Worm (Caenorhabditis elegans) whole organism, late embryonic: ENCODE data around the gene K05F6.12.

Experiments used
- C38D4.7 ChIP-seq: fragments of 200-800 bp; sonication (Bioruptor generic); optimal IDR thresholded peaks from 2 replicates; lab custom pipeline; 2018; ENCODE audit warnings: mild to moderate bottlenecking, missing genetic modification characterization, moderate library complexity, missing compliant biosample characterization
- T23F11.4 ChIP-seq: fragments of 200-800 bp; sonication (Bioruptor generic); optimal IDR thresholded peaks from 2 replicates; lab custom pipeline; 2018; ENCODE audit warnings: mild to moderate bottlenecking, missing genetic modification characterization, missing compliant biosample characterization
- ahr-1 ChIP-seq: sonication (generic microtip); optimal IDR thresholded peaks from 2 replicates; lab custom pipeline; 2016; ENCODE audit warnings: missing genetic modification characterization, missing compliant biosample characterization
- ama-1 ChIP-seq: fragments of 150-350 bp; optimal IDR thresholded peaks from 2 replicates; lab custom pipeline; 2014
- ets-4 ChIP-seq: sonication (generic microtip); optimal IDR thresholded peaks from 2 replicates; lab custom pipeline; 2016; ENCODE audit warnings: missing genetic modification characterization, missing compliant biosample characterization
- fkh-10 ChIP-seq: fragments of 150-350 bp; optimal IDR thresholded peaks from 2 replicates; lab custom pipeline; 2014; ENCODE audit warnings: missing biosample characterization, missing genetic modification reagents, missing genetic modification characterization
- hlh-8 ChIP-seq: sonication (generic microtip); optimal IDR thresholded peaks from 2 replicates; lab custom pipeline; 2016; ENCODE audit warnings: missing genotype, missing genetic modification characterization, missing compliant biosample characterization
- lin-11 ChIP-seq: fragments of 200-800 bp; sonication (Bioruptor generic); optimal IDR thresholded peaks from 2 replicates; lab custom pipeline; 2018; ENCODE audit warnings: mild to moderate bottlenecking, missing genetic modification characterization, missing compliant biosample characterization
- nfya-1 ChIP-seq: sonication (generic microtip); optimal IDR thresholded peaks from 2 replicates; lab custom pipeline; 2017; ENCODE audit warnings: missing genetic modification characterization, mild to moderate bottlenecking, missing compliant biosample characterization, antibody characterized with exemption, moderate library complexity
- pag-3 ChIP-seq: sonication (generic microtip); optimal IDR thresholded peaks from 2 replicates; lab custom pipeline; 2016; ENCODE audit warnings: missing compliant biosample characterization, missing genetic modification characterization, borderline replicate concordance
- pat-9 ChIP-seq: fragments of 200-800 bp; sonication (Bioruptor generic); optimal IDR thresholded peaks from 2 replicates; lab custom pipeline; 2018; ENCODE audit warnings: mild to moderate bottlenecking, missing genetic modification characterization, moderate library complexity, missing compliant biosample characterization
- pax-1 ChIP-seq: fragments of 150-350 bp; optimal IDR thresholded peaks from 2 replicates; lab custom pipeline; 2014; ENCODE audit warnings: missing biosample characterization, missing genetic modification characterization
- pros-1 ChIP-seq: fragments of 150-350 bp; optimal IDR thresholded peaks from 2 replicates; lab custom pipeline; 2014; ENCODE audit warnings: missing biosample characterization, missing genetic modification reagents, missing genetic modification characterization
- sox-2 ChIP-seq: fragments of 200-800 bp; sonication (Bioruptor generic); IDR thresholded peaks from 2 replicates; pipeline ENCODE4 v1.3.6; 2022; ENCODE audit warnings: missing genetic modification reagents, missing genetic modification characterization, missing compliant biosample characterization
- syd-9 ChIP-seq: sonication (generic microtip); optimal IDR thresholded peaks from 2 replicates; lab custom pipeline; 2016; ENCODE audit warnings: mild to moderate bottlenecking, missing genetic modification characterization, moderate library complexity, missing compliant biosample characterization
- tbx-7 ChIP-seq: sonication (generic microtip); optimal IDR thresholded peaks from 2 replicates; lab custom pipeline; 2016; ENCODE audit warnings: missing genotype, missing genetic modification characterization, missing compliant biosample characterization
- unc-42 ChIP-seq: sonication (generic microtip); optimal IDR thresholded peaks from 2 replicates; lab custom pipeline; 2016; ENCODE audit warnings: missing genotype, missing genetic modification characterization, missing compliant biosample characterization
- unc-86 ChIP-seq: sonication (generic microtip); optimal IDR thresholded peaks from 2 replicates; lab custom pipeline; 2016; ENCODE audit warnings: missing genetic modification characterization, missing compliant biosample characterization

K05F6.12 gene

DNA sequence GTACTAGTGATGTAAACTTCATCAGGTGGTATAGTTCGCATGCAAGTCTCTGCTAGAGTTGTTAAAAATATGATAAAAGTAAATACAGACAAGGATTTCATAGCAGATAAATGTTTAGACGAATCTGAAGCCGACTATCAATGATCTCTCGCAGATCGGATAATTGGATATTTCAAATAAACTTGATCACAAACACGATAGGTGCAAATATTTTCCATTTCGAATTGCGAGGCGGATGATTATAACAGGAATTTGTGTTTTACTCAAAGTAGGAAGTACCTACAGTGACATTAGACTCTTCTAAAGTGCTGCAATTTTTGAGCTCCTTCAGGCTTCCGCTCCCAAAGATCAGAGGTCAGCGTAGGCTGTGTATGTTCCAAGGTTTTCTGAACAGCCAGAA, 44.1 kb downstream of the K05F6.12 start, which contains the start of gene T07H3.7:
T07H3.7 (minus strand) TSS at position 101 of the 400 bp plus-strand sequence.
- no peak for TF ChIP-seq unc-42 (tag; lab: Kevin White, UChicago)

DNA sequence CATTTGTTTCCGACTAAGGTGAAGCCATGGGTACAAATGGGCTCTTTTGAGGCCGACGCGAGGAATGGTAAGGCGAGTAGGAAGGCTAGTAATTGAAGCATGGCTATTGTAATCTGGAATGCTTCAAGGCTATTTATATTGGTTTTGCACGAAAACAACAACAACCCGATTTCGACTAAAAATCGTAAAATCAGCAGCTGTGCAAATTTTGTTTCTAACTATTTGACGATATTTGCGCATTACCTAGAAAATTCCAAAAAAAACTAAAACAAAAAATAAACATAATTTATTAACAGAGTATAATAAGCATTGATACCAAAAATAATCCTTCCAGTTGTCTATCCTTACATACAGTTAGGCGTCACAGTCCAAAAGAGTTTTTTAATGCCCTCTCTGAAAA, 49.4 kb downstream of the K05F6.12 start, which contains the start of gene clec-20:
clec-20 (minus strand) TSS at position 101 of the 400 bp plus-strand sequence.
- TF ChIP-seq nfya-1 (tag; lab: Kevin White, UChicago), result no peak
- no peak for TF ChIP-seq tbx-7 (tag; lab: Kevin White, UChicago)
- TF ChIP-seq pag-3 (tag; lab: Kevin White, UChicago), result no peak
- TF ChIP-seq hlh-8, result no peak
- no peak for TF ChIP-seq ama-1 (lab: Kevin White, UChicago)
- no peak for TF ChIP-seq pros-1 (tag; lab: Kevin White, UChicago)
- TF ChIP-seq pat-9 (tag; lab: Kevin White, UChicago), result no peak
- TF ChIP-seq T23F11.4 (GFP tag; lab: Kevin White, UChicago), result no peak
- no peak for TF ChIP-seq fkh-10 (GFP tag; lab: Kevin White, UChicago)
- TF ChIP-seq ahr-1, result no peak
- no peak for TF ChIP-seq C38D4.7 (GFP tag; lab: Kevin White, UChicago)
- no peak for TF ChIP-seq sox-2 (GFP tag; lab: Robert Waterston, UW)
- TF ChIP-seq pax-1 (tag; lab: Kevin White, UChicago), result no peak
- TF ChIP-seq syd-9 (tag; lab: Kevin White, UChicago), result no peak
- no peak for TF ChIP-seq ets-4 (tag; lab: Kevin White, UChicago)
- TF ChIP-seq unc-86 (tag; lab: Kevin White, UChicago), result no peak
- no peak for TF ChIP-seq lin-11 (tag; lab: Kevin White, UChicago)
- TF ChIP-seq, all 69 proteins: peak for 0
